Fruit fly (Drosophila melanogaster) whole organism, pupa: ENCODE results near the gene Blm.
A peak's percentile ranks its signal among the peaks of the same experiment; 100 is the strongest.

Experiments
- CG10348 ChIP-seq: fragments of 200-800 bp; sonication (Bioruptor generic); IDR thresholded peaks from 2 replicates; pipeline ENCODE4 v1.3.6; 2022; ENCODE audit warnings: missing biosample characterization, missing genetic modification characterization
- CG12605 ChIP-seq: fragments of 200-800 bp; sonication (Bioruptor generic); IDR thresholded peaks from 2 replicates; pipeline ENCODE4 v1.3.6; 2022; ENCODE audit warnings: missing biosample characterization, missing genetic modification characterization
- CG13204 ChIP-seq: fragments of 200-800 bp; sonication (Bioruptor generic); optimal IDR thresholded peaks from 2 replicates; lab custom pipeline; 2018; ENCODE audit warnings: missing biosample characterization, mild to moderate bottlenecking, missing genetic modification characterization, moderate library complexity
- CG14655 ChIP-seq: fragments of 200-800 bp; sonication (Bioruptor generic); optimal IDR thresholded peaks from 3 replicates; lab custom pipeline; 2017; ENCODE audit warnings: mild to moderate bottlenecking, missing biosample characterization, missing genetic modification reagents, missing genetic modification characterization
- CG15710 ChIP-seq: fragments of 200-800 bp; sonication (Bioruptor generic); optimal IDR thresholded peaks from 2 replicates; lab custom pipeline; 2018; ENCODE audit warnings: missing biosample characterization, mild to moderate bottlenecking, missing genetic modification characterization, moderate library complexity
- CG17806 ChIP-seq: fragments of 200-800 bp; sonication (Bioruptor generic); optimal IDR thresholded peaks from 2 replicates; lab custom pipeline; 2018; ENCODE audit warnings: missing biosample characterization, mild to moderate bottlenecking, missing genetic modification characterization, moderate library complexity
- CG32121 ChIP-seq: fragments of 200-800 bp; sonication (Bioruptor generic); IDR thresholded peaks from 2 replicates; pipeline ENCODE4 v1.3.6; 2022; ENCODE audit warnings: missing biosample characterization, missing genetic modification characterization
- CG34367 ChIP-seq: fragments of 200-800 bp; sonication (Bioruptor generic); optimal IDR thresholded peaks from 2 replicates; lab custom pipeline; 2018; ENCODE audit warnings: missing biosample characterization, mild to moderate bottlenecking, missing genetic modification characterization
- CG4496 ChIP-seq: fragments of 200-800 bp; sonication (Bioruptor generic); IDR thresholded peaks from 3 replicates; pipeline ENCODE4 v1.3.6; 2022; ENCODE audit warnings: missing biosample characterization, missing genetic modification characterization
- CG8159 ChIP-seq: fragments of 200-800 bp; sonication (Bioruptor generic); optimal IDR thresholded peaks from 3 replicates; lab custom pipeline; 2018; ENCODE audit warnings: missing biosample characterization, mild to moderate bottlenecking, missing genetic modification characterization, moderate library complexity
- CG8301 ChIP-seq: fragments of 200-800 bp; sonication (Bioruptor generic); optimal IDR thresholded peaks from 2 replicates; lab custom pipeline; 2018; ENCODE audit warnings: missing biosample characterization, mild to moderate bottlenecking, missing genetic modification characterization
- CG9948 ChIP-seq: fragments of 200-800 bp; sonication (Bioruptor generic); optimal IDR thresholded peaks from 2 replicates; lab custom pipeline; 2018; ENCODE audit warnings: missing biosample characterization, mild to moderate bottlenecking, missing genetic modification characterization, moderate library complexity
- D1 ChIP-seq: fragments of 200-800 bp; sonication (Bioruptor generic); optimal IDR thresholded peaks from 2 replicates; lab custom pipeline; 2018; ENCODE audit warnings: missing biosample characterization, mild to moderate bottlenecking, missing genetic modification characterization, moderate library complexity
- EcR ChIP-seq: fragments of 200-800 bp; sonication (Bioruptor generic); optimal IDR thresholded peaks from 3 replicates; lab custom pipeline; 2019; ENCODE audit warnings: missing biosample characterization, missing genetic modification characterization, mild to moderate bottlenecking, moderate library complexity, missing genetic modification reagents
- Ets98B ChIP-seq: fragments of 200-800 bp; sonication (Bioruptor generic); IDR thresholded peaks from 2 replicates; pipeline ENCODE4 v1.3.6; 2022; ENCODE audit warnings: missing biosample characterization, missing genetic modification characterization
- Pif1A ChIP-seq: fragments of 200-800 bp; sonication (Bioruptor generic); optimal IDR thresholded peaks from 3 replicates; lab custom pipeline; 2016; ENCODE audit warnings: missing biosample characterization, missing genetic modification characterization
- Pif1B ChIP-seq: fragments of 200-800 bp; sonication (Bioruptor generic); optimal IDR thresholded peaks from 3 replicates; lab custom pipeline; 2016; ENCODE audit warnings: missing biosample characterization, missing genetic modification characterization
- Snoo ChIP-seq: fragments of 200-800 bp; sonication (Bioruptor generic); optimal IDR thresholded peaks from 3 replicates; lab custom pipeline; 2017; ENCODE audit warnings: missing biosample characterization, mild to moderate bottlenecking, missing genetic modification characterization, inconsistent platforms
- fd96Ca ChIP-seq: fragments of 200-800 bp; sonication (Bioruptor generic); IDR thresholded peaks from 3 replicates; pipeline ENCODE4 v1.3.6; 2022; ENCODE audit warnings: missing biosample characterization, missing genetic modification characterization
- gl ChIP-seq: fragments of 200-800 bp; sonication (Bioruptor generic); optimal IDR thresholded peaks from 2 replicates; lab custom pipeline; 2018; ENCODE audit warnings: missing biosample characterization, mild to moderate bottlenecking, missing genetic modification characterization
- rn ChIP-seq: fragments of 200-800 bp; sonication (Bioruptor generic); IDR thresholded peaks from 2 replicates; pipeline ENCODE4 v1.3.6; 2022; ENCODE audit warnings: missing biosample characterization, missing genetic modification characterization

Blm gene

dm6 chr3R:11763494-11764278 is 22.1 kb upstream of the Blm start:
- TF ChIP-seq CG13204 (GFP tag; lab: Kevin White, UChicago) (peak; percentile 75), CG8301 (tag; lab: Kevin White, UChicago) (no peak), CG17806 (tag; lab: Kevin White, UChicago) (no peak), CG15710 (tag; lab: Kevin White, UChicago) (no peak), EcR (peak; percentile 38), CG8159 (tag; lab: Kevin White, UChicago) (no peak), fd96Ca (GFP tag; lab: Robert Waterston, UW) (no peak), CG14655 (GFP tag; lab: Kevin White, UChicago) (peak; percentile 17), D1 (tag; lab: Kevin White, UChicago) (no peak), Pif1B (GFP tag; lab: Kevin White, UChicago) (no peak), CG34367 (tag; lab: Kevin White, UChicago) (no peak), Pif1A (GFP tag; lab: Kevin White, UChicago) (no peak), CG12605 (GFP tag; lab: Robert Waterston, UW) (no peak), gl (tag; lab: Kevin White, UChicago) (no peak), CG10348 (no peak), Snoo (no peak), CG9948 (tag; lab: Kevin White, UChicago) (no peak), rn (GFP tag; lab: Robert Waterston, UW) (no peak), Ets98B (GFP tag; lab: Robert Waterston, UW) (no peak), CG32121 (no peak), CG4496 (no peak)

- peak; percentile 19 for TF ChIP-seq gl (tag; lab: Kevin White, UChicago)
- no peak for TF ChIP-seq CG12605 (GFP tag; lab: Robert Waterston, UW)
- peak; percentile 77 for TF ChIP-seq EcR
- TF ChIP-seq, all 21 proteins: peak for 2
Measured at dm6 chr3R:11762500-11762899, 20.9 kb upstream of the Blm start.

- TF ChIP-seq CG10348 (no peak), CG15710 (tag; lab: Kevin White, UChicago) (no peak), CG14655 (GFP tag; lab: Kevin White, UChicago) (no peak), rn (GFP tag; lab: Robert Waterston, UW) (no peak)
Measured at dm6 chr3R:11761718-11762117, 20.1 kb upstream of the Blm start.

dm6 chr3R:11760669-11761387 is 19.2 kb upstream of the Blm start:
- TF ChIP-seq CG10348: no peak
- TF ChIP-seq EcR: peak; percentile 79
- peak; percentile 100 for TF ChIP-seq CG8159 (tag; lab: Kevin White, UChicago)
- TF ChIP-seq CG14655 (GFP tag; lab: Kevin White, UChicago): peak; percentile 100
- TF ChIP-seq CG34367 (tag; lab: Kevin White, UChicago): peak; percentile 100
- TF ChIP-seq CG9948 (tag; lab: Kevin White, UChicago): peak; percentile 100
- TF ChIP-seq fd96Ca (GFP tag; lab: Robert Waterston, UW): no peak
- TF ChIP-seq rn (GFP tag; lab: Robert Waterston, UW): no peak
- TF ChIP-seq CG17806 (tag; lab: Kevin White, UChicago): peak; percentile 100
- no peak for TF ChIP-seq CG4496
- TF ChIP-seq CG32121: no peak
- peak; percentile 100 for TF ChIP-seq Snoo
- TF ChIP-seq Ets98B (GFP tag; lab: Robert Waterston, UW): no peak
- peak; percentile 100 for TF ChIP-seq Pif1B (GFP tag; lab: Kevin White, UChicago)
- peak; percentile 100 for TF ChIP-seq CG15710 (tag; lab: Kevin White, UChicago)
- peak; percentile 100 for TF ChIP-seq CG8301 (tag; lab: Kevin White, UChicago)
- TF ChIP-seq D1 (tag; lab: Kevin White, UChicago): peak; percentile 99
- TF ChIP-seq Pif1A (GFP tag; lab: Kevin White, UChicago): peak; percentile 100
- TF ChIP-seq CG12605 (GFP tag; lab: Robert Waterston, UW): no peak
- peak; percentile 99 for TF ChIP-seq CG13204 (GFP tag; lab: Kevin White, UChicago)
- peak; percentile 100 for TF ChIP-seq gl (tag; lab: Kevin White, UChicago)
- TF ChIP-seq, all 21 proteins: peak for 14

dm6 chr3R:11759971-11760370 is 18.4 kb upstream of the Blm start:
- TF ChIP-seq EcR (no peak), CG9948 (tag; lab: Kevin White, UChicago) (no peak), gl (tag; lab: Kevin White, UChicago) (no peak), fd96Ca (GFP tag; lab: Robert Waterston, UW) (no peak), CG4496 (no peak), CG17806 (tag; lab: Kevin White, UChicago) (no peak), CG8301 (tag; lab: Kevin White, UChicago) (no peak), Pif1A (GFP tag; lab: Kevin White, UChicago) (no peak), CG8159 (tag; lab: Kevin White, UChicago) (no peak), CG32121 (no peak), CG14655 (GFP tag; lab: Kevin White, UChicago) (no peak)
- TF ChIP-seq, all 21 proteins: peak for 0
